Worm (Caenorhabditis elegans): ENCODE measurements around the gene txt-12.

txt-12 gene

ce11 chrV:15071015-15071810, 21.6 kb upstream of the txt-12 start, which contains the start of gene unc-76 (continued):
- TF ChIP-seq nhr-48 (tag; optimal IDR thresholded peaks at IDR 0.05): no peak
- peak; percentile 21; the same call in 1 of the 2 replicates for TF ChIP-seq lin-38 (GFP tag; IDR thresholded peaks at IDR 0.05)
- TF ChIP-seq gei-8 (GFP tag; optimal IDR thresholded peaks at IDR 0.05): no peak
- no peak for TF ChIP-seq Y75B8A.6 (GFP tag; IDR thresholded peaks at IDR 0.05)
- TF ChIP-seq zfp-3 (GFP tag; conservative IDR thresholded peaks at IDR 0.05): no peak
- no peak for TF ChIP-seq mxl-2 (GFP tag; conservative IDR thresholded peaks at IDR 0.05)
- TF ChIP-seq aha-1 (tag): peak; percentile 95
- no peak for TF ChIP-seq cey-2 (tag; optimal IDR thresholded peaks at IDR 0.05; ENCODE audit: borderline replicate concordance, insufficient read depth)
- no peak for TF ChIP-seq snpc-1.2 (GFP tag; IDR thresholded peaks at IDR 0.05)
- no peak for TF ChIP-seq F44E2.7 (GFP tag; IDR thresholded peaks at IDR 0.05)
- TF ChIP-seq dmd-6 (GFP tag; IDR thresholded peaks at IDR 0.05): peak; percentile 38; the same call in 1 of the 2 replicates
- TF ChIP-seq ama-1 (optimal IDR thresholded peaks at IDR 0.05): no peak
- no peak for TF ChIP-seq egl-27 (tag; optimal IDR thresholded peaks at IDR 0.05)
- peak; percentile 41; the same call in 1 of the 2 replicates for TF ChIP-seq T26A8.4 (GFP tag; IDR thresholded peaks at IDR 0.05)
- peak; percentile 48 for TF ChIP-seq mes-2 (tag; optimal IDR thresholded peaks at IDR 0.05; ENCODE audit: poor library complexity, severe bottlenecking)
- no peak for TF ChIP-seq Y48G9A.11 (GFP tag; IDR thresholded peaks at IDR 0.05)
- TF ChIP-seq ZK546.5 (tag; optimal IDR thresholded peaks at IDR 0.05): no peak
- TF ChIP-seq fkh-10 (GFP tag; optimal IDR thresholded peaks at IDR 0.05): peak; percentile 92
- no peak for TF ChIP-seq ceh-44 (GFP tag; IDR thresholded peaks at IDR 0.05)
- TF ChIP-seq duxl-1 (tag; optimal IDR thresholded peaks at IDR 0.05; ENCODE audit: poor library complexity): no peak
- peak; percentile 42 to 76 for TF ChIP-seq lsy-2 (tag; optimal IDR thresholded peaks at IDR 0.05)
- TF ChIP-seq nhr-42 (GFP tag; IDR thresholded peaks at IDR 0.05): no peak
- no peak for TF ChIP-seq spr-3 (GFP tag; optimal IDR thresholded peaks at IDR 0.05)
- TF ChIP-seq zag-1 (tag; optimal IDR thresholded peaks at IDR 0.05): peak; percentile 56
- no peak for TF ChIP-seq vab-7 (GFP tag; IDR thresholded peaks at IDR 0.05)
- peak; percentile 72 for TF ChIP-seq nhr-11 (tag; optimal IDR thresholded peaks at IDR 0.05)
- no peak for TF ChIP-seq F49E8.2 (tag; optimal IDR thresholded peaks at IDR 0.05; ENCODE audit: borderline replicate concordance)
- TF ChIP-seq set-16 (GFP tag; IDR thresholded peaks at IDR 0.05): no peak; the same call in 1 of the 2 replicates
- TF ChIP-seq madf-9 (GFP tag; conservative IDR thresholded peaks at IDR 0.05): no peak
- peak; percentile 27 for TF ChIP-seq dpl-1 (GFP tag; optimal IDR thresholded peaks at IDR 0.05)
- TF ChIP-seq D1046.2 (GFP tag; IDR thresholded peaks at IDR 0.05): no peak
- TF ChIP-seq mdt-29 (GFP tag; IDR thresholded peaks at IDR 0.05): no peak
- TF ChIP-seq lin-13 (GFP tag; optimal IDR thresholded peaks at IDR 0.05): peak; percentile 55
- TF ChIP-seq jun-1 (tag; optimal IDR thresholded peaks at IDR 0.05): no peak
- TF ChIP-seq ztf-11 (tag; optimal IDR thresholded peaks at IDR 0.05): no peak
- TF ChIP-seq skn-1 (tag; optimal IDR thresholded peaks at IDR 0.05): no peak
- no peak for TF ChIP-seq nhr-102 (tag; optimal IDR thresholded peaks at IDR 0.05)

ce11 chrV:15072738-15073137, 20.0 kb upstream of the txt-12 start:
- no peak for TF ChIP-seq madf-9 (GFP tag; conservative IDR thresholded peaks at IDR 0.05)
- no peak for TF ChIP-seq daf-19 (GFP tag; conservative IDR thresholded peaks at IDR 0.05)
- TF ChIP-seq mep-1 (tag; optimal IDR thresholded peaks at IDR 0.05): no peak
- no peak for TF ChIP-seq nhr-102 (tag; optimal IDR thresholded peaks at IDR 0.05)
- TF ChIP-seq aha-1 (tag): peak; percentile 71
- no peak for TF ChIP-seq ceh-82 (tag; optimal IDR thresholded peaks at IDR 0.05)

Data from whole organism, L4 larva.